Worm (Caenorhabditis elegans): Measurements from ENCODE around the gene ztf-22.
A peak's percentile ranks its signal among the peaks of the same experiment; 100 is the strongest.

The ztf-22 gene

DNA sequence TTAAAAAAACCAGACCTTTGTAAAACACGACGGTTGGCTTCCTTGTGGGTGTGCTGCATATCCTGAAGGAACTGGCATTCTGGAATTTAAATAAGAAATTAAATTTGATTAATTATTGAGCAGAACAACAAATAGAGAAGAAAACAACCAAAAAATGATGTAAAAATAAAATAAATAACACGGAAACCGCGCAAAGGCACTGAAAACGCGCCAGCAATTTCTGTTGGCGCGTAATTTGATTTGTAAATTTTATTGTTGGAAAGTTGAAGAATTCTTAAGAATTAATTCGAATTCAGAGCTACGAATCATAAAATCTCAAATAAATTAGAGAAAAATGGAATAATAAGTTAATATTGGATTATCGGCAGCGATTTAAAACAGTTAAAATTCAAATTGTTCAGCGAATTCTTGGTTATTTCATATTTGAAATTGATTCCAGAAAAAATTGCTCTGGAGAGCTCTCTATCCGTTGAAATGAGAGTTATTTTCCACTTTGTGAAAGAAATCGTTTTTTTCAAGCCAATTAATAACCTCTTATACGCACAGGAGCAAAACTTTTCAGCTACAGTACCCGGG lies 47.7 kb downstream of the ztf-22 start, which contains the start of gene romo-1 (continued):
- TF ChIP-seq Y55F3AM.14 (GFP tag; optimal IDR thresholded peaks at IDR 0.05) (no peak), lin-11 (tag; optimal IDR thresholded peaks at IDR 0.05) (peak; percentile 36), elt-3 (tag; optimal IDR thresholded peaks at IDR 0.05) (no peak), sem-4 (tag; optimal IDR thresholded peaks at IDR 0.05) (peak; percentile 65), peb-1 (tag; optimal IDR thresholded peaks at IDR 0.05) (no peak), ztf-4 (tag; optimal IDR thresholded peaks at IDR 0.05) (peak; percentile 22)

DNA sequence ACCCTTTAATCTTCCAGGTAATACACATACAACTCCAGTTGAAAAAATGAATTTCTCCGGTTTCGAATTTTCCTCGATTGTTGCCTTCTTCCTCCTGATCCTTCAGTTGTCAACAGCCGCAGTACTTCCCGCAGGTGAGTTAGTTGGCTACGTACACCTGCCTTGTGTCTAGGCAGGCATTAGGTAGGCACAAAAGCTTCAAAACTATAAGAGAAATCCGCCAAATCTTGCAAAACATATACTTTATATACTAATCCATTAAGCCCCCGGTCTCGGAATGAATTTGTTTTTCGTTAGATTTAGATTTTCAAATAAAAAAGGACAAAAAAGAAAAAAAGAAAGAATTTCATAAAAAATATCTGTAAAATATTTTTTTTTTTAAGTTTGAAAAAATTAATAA lies 50.3 kb downstream of the ztf-22 start, which contains the start of gene flp-16:
TSS of gene flp-16 (plus strand) at position 18 of the 400 bp plus-strand sequence.
- TF ChIP-seq alr-1 (tag; optimal IDR thresholded peaks at IDR 0.05): no peak
- TF ChIP-seq zag-1 (tag; optimal IDR thresholded peaks at IDR 0.05): no peak
- no peak for TF ChIP-seq nhr-129 (tag; optimal IDR thresholded peaks at IDR 0.05)
- no peak for TF ChIP-seq mab-5 (tag; optimal IDR thresholded peaks at IDR 0.05)
- TF ChIP-seq nhr-21 (tag; optimal IDR thresholded peaks at IDR 0.05): no peak
- no peak for TF ChIP-seq ZK546.5 (tag; optimal IDR thresholded peaks at IDR 0.05)
- TF ChIP-seq peb-1 (tag; optimal IDR thresholded peaks at IDR 0.05): no peak
- TF ChIP-seq skn-1 (tag; optimal IDR thresholded peaks at IDR 0.05): no peak
- no peak for TF ChIP-seq sem-4 (tag; optimal IDR thresholded peaks at IDR 0.05)
- no peak for TF ChIP-seq nhr-6 (tag; optimal IDR thresholded peaks at IDR 0.05)
- TF ChIP-seq nhr-23 (tag; optimal IDR thresholded peaks at IDR 0.05): no peak
- no peak for TF ChIP-seq nhr-11 (tag; optimal IDR thresholded peaks at IDR 0.05)
- TF ChIP-seq fos-1 (tag; optimal IDR thresholded peaks at IDR 0.05): no peak
- no peak for TF ChIP-seq sma-9 (GFP tag; optimal IDR thresholded peaks at IDR 0.05)
- no peak for TF ChIP-seq sma-9 (tag; optimal IDR thresholded peaks at IDR 0.05)
- no peak for TF ChIP-seq nhr-12 (tag; optimal IDR thresholded peaks at IDR 0.05)
- no peak for TF ChIP-seq Y55F3AM.14 (GFP tag; optimal IDR thresholded peaks at IDR 0.05)
- no peak for TF ChIP-seq unc-62 (GFP tag; optimal IDR thresholded peaks at IDR 0.05)
- no peak for TF ChIP-seq unc-55 (GFP tag; optimal IDR thresholded peaks at IDR 0.05)
- no peak for TF ChIP-seq lin-13 (GFP tag; optimal IDR thresholded peaks at IDR 0.05)
- TF ChIP-seq mdl-1 (tag; optimal IDR thresholded peaks at IDR 0.05): no peak

DNA sequence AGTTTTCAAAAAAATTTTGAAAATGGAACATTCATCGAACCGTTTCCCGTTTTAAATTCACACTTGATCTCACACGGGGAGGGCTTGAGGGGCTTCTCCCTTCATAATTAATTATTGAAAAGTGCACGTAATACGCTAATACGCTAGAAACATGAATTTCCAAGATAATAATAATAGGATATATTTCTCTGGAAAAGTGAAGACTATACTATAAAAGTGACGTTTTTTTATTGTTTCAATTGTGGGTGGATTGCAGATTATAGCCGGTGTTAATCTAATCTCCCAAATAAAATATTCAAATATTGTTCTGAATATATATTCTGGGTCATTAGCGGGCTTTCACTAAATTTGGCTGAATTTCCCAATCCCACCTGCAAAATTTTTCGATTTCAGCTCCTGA lies 51.9 kb downstream of the ztf-22 start:
- no peak for TF ChIP-seq crh-2 (tag; optimal IDR thresholded peaks at IDR 0.05)
- no peak for TF ChIP-seq R02D3.7 (tag; optimal IDR thresholded peaks at IDR 0.05)
- no peak for TF ChIP-seq nhr-12 (tag; optimal IDR thresholded peaks at IDR 0.05)
- no peak for TF ChIP-seq ZK546.5 (tag; optimal IDR thresholded peaks at IDR 0.05)
- no peak for TF ChIP-seq ztf-1 (GFP tag; conservative IDR thresholded peaks at IDR 0.05)
- TF ChIP-seq C34F6.9 (tag; optimal IDR thresholded peaks at IDR 0.05): no peak
- TF ChIP-seq elt-3 (tag; optimal IDR thresholded peaks at IDR 0.05): no peak
- no peak for TF ChIP-seq mab-5 (tag; optimal IDR thresholded peaks at IDR 0.05)
- no peak for TF ChIP-seq nhr-11 (tag; optimal IDR thresholded peaks at IDR 0.05)
- no peak for TF ChIP-seq nhr-21 (tag; optimal IDR thresholded peaks at IDR 0.05)
- no peak for TF ChIP-seq fos-1 (tag; optimal IDR thresholded peaks at IDR 0.05)
- TF ChIP-seq ceh-16 (tag; optimal IDR thresholded peaks at IDR 0.05): no peak
- TF ChIP-seq zag-1 (tag; optimal IDR thresholded peaks at IDR 0.05): no peak
- TF ChIP-seq unc-39 (tag; optimal IDR thresholded peaks at IDR 0.05): no peak
- TF ChIP-seq nhr-10 (tag; optimal IDR thresholded peaks at IDR 0.05): no peak
- no peak for TF ChIP-seq elt-1 (tag; optimal IDR thresholded peaks at IDR 0.05)
- no peak for TF ChIP-seq lin-13 (GFP tag; optimal IDR thresholded peaks at IDR 0.05)
- no peak for TF ChIP-seq egl-27 (tag; optimal IDR thresholded peaks at IDR 0.05)
- no peak for TF ChIP-seq dmd-4 (tag; optimal IDR thresholded peaks at IDR 0.05)
- TF ChIP-seq Y55F3AM.14 (GFP tag; optimal IDR thresholded peaks at IDR 0.05): no peak

DNA sequence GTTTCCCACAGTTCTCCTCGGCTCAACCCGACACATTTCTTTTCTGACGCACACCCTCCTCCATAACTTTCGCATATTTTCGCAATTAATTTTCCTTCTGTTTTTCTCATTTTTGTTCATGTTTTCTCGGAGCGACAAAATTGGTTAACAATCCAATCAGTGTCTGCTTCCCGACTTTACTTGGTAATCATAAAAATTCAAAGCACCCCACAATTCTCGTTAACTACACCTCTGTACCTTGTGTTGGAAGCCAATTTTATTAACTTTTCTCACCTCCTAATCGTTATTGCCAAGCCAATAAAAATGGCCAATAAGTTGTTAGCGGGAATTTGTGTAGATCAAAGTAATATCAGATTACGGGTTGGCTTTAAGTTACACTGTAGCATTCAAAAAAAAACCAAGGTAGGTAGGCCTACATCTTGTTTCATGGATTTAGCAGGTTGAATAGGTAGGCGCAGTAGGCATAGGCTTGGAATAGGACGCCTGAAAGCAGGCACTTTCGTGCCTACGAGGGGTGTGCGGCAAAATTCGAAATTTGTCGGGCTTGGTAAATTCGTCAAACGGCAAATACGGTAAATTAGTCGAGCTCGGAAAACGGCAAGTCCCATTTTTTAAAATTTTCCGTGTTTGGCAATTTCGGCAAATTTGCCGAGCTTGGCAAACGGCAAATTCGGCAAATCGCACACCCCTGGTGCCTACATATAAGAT lies 55.0 kb downstream of the ztf-22 start:
- TF ChIP-seq nhr-23 (tag; optimal IDR thresholded peaks at IDR 0.05): no peak
- peak; percentile 20 for TF ChIP-seq nhr-21 (tag; optimal IDR thresholded peaks at IDR 0.05)

Data from whole organism, L2 larva.